Fruit fly (Drosophila melanogaster): Measurements from ENCODE around the gene tna.

- no peak for TF ChIP-seq dmrt93B (GFP tag; optimal IDR thresholded peaks at IDR 0.05)
- TF ChIP-seq usp (GFP tag; optimal IDR thresholded peaks at IDR 0.05) = no peak
- TF ChIP-seq psq (GFP tag; optimal IDR thresholded peaks at IDR 0.05) = no peak
- no peak for TF ChIP-seq CrebA (GFP tag; optimal IDR thresholded peaks at IDR 0.05; ENCODE audit: borderline replicate concordance)
- no peak for TF ChIP-seq ey (GFP tag; optimal IDR thresholded peaks at IDR 0.05)
- no peak for TF ChIP-seq N (GFP tag; optimal IDR thresholded peaks at IDR 0.05)
- no peak for TF ChIP-seq lola (GFP tag; optimal IDR thresholded peaks at IDR 0.05)
Observed at dm6 chr3L:10791681-10792529, 43.4 kb upstream of the tna start.
